Worm (Caenorhabditis elegans) whole organism, late embryonic: ENCODE measurements around the gene B0334.13.

Source experiments
- C08G9.2 ChIP-seq: sonication (generic microtip); optimal IDR thresholded peaks from 2 replicates; lab custom pipeline; 2016; ENCODE audit warnings: mild to moderate bottlenecking, missing genetic modification characterization, moderate library complexity, missing compliant biosample characterization
- C38D4.7 ChIP-seq: fragments of 200-800 bp; sonication (Bioruptor generic); optimal IDR thresholded peaks from 2 replicates; lab custom pipeline; 2018; ENCODE audit warnings: mild to moderate bottlenecking, missing genetic modification characterization, moderate library complexity, missing compliant biosample characterization
- F13H6.1 ChIP-seq: sonication (generic microtip); optimal IDR thresholded peaks from 2 replicates; lab custom pipeline; 2016; ENCODE audit warnings: missing genetic modification characterization, missing compliant biosample characterization
- T23F11.4 ChIP-seq: fragments of 200-800 bp; sonication (Bioruptor generic); optimal IDR thresholded peaks from 2 replicates; lab custom pipeline; 2018; ENCODE audit warnings: mild to moderate bottlenecking, missing genetic modification characterization, missing compliant biosample characterization
- Y22D7AL.16 ChIP-seq: sonication (generic microtip); optimal IDR thresholded peaks from 2 replicates; lab custom pipeline; 2016; ENCODE audit warnings: missing genetic modification characterization, missing compliant biosample characterization
- ahr-1 ChIP-seq: sonication (generic microtip); optimal IDR thresholded peaks from 2 replicates; lab custom pipeline; 2016; ENCODE audit warnings: missing genetic modification characterization, missing compliant biosample characterization
- ama-1 ChIP-seq: fragments of 150-350 bp; optimal IDR thresholded peaks from 2 replicates; lab custom pipeline; 2014
- ceh-19 ChIP-seq: fragments of 200-800 bp; sonication (Bioruptor generic); optimal IDR thresholded peaks from 2 replicates; lab custom pipeline; 2018; ENCODE audit warnings: mild to moderate bottlenecking, missing genetic modification characterization, missing compliant biosample characterization
- ceh-2 ChIP-seq: sonication (generic microtip); optimal IDR thresholded peaks from 2 replicates; lab custom pipeline; 2016; ENCODE audit warnings: missing genotype, missing genetic modification characterization, missing compliant biosample characterization
- ceh-30 ChIP-seq: fragments of 150-350 bp; optimal IDR thresholded peaks from 2 replicates; lab custom pipeline; 2014; ENCODE audit warnings: missing biosample characterization, missing genetic modification characterization
- ceh-31 ChIP-seq: sonication (generic microtip); optimal IDR thresholded peaks from 2 replicates; lab custom pipeline; 2016; ENCODE audit warnings: missing genetic modification characterization, missing compliant biosample characterization
- ceh-34 ChIP-seq: sonication (generic microtip); optimal IDR thresholded peaks from 2 replicates; lab custom pipeline; 2016; ENCODE audit warnings: mild to moderate bottlenecking, missing genetic modification characterization, missing compliant biosample characterization
- ceh-45 ChIP-seq: fragments of 200-800 bp; sonication (Bioruptor generic); IDR thresholded peaks from 2 replicates; pipeline ENCODE4 v1.3.6; 2022; ENCODE audit warnings: missing genetic modification reagents, missing genetic modification characterization, missing compliant biosample characterization
- ceh-48 ChIP-seq: sonication (generic microtip); optimal IDR thresholded peaks from 2 replicates; lab custom pipeline; 2016; ENCODE audit warnings: missing genetic modification characterization, inconsistent platforms, missing compliant biosample characterization
- che-1 ChIP-seq: sonication (generic microtip); optimal IDR thresholded peaks from 2 replicates; lab custom pipeline; 2016; ENCODE audit warnings: mild to moderate bottlenecking, missing genetic modification characterization, missing compliant biosample characterization
- elt-2 ChIP-seq: sonication (generic microtip); optimal IDR thresholded peaks from 2 replicates; lab custom pipeline; 2016; ENCODE audit warnings: missing genetic modification reagents, missing genetic modification characterization, missing compliant biosample characterization
- elt-4 ChIP-seq: sonication (generic microtip); optimal IDR thresholded peaks from 2 replicates; lab custom pipeline; 2016; ENCODE audit warnings: missing genetic modification characterization, missing compliant biosample characterization
- ets-4 ChIP-seq: sonication (generic microtip); optimal IDR thresholded peaks from 2 replicates; lab custom pipeline; 2016; ENCODE audit warnings: missing genetic modification characterization, missing compliant biosample characterization
- fax-1 ChIP-seq: sonication (generic microtip); optimal IDR thresholded peaks from 2 replicates; lab custom pipeline; 2016; ENCODE audit warnings: missing genotype, missing genetic modification characterization, missing compliant biosample characterization
- fkh-10 ChIP-seq: fragments of 150-350 bp; optimal IDR thresholded peaks from 2 replicates; lab custom pipeline; 2014; ENCODE audit warnings: missing biosample characterization, missing genetic modification reagents, missing genetic modification characterization
- fkh-6 ChIP-seq: sonication (generic microtip); optimal IDR thresholded peaks from 2 replicates; lab custom pipeline; 2016; ENCODE audit warnings: missing genetic modification characterization, missing compliant biosample characterization
- gmeb-2 ChIP-seq: sonication (generic microtip); optimal IDR thresholded peaks from 2 replicates; lab custom pipeline; 2016; ENCODE audit warnings: missing genetic modification characterization, inconsistent platforms, missing compliant biosample characterization
- hlh-15 ChIP-seq: sonication (generic microtip); optimal IDR thresholded peaks from 2 replicates; lab custom pipeline; 2016; ENCODE audit warnings: missing genetic modification characterization, missing compliant biosample characterization
- hlh-6 ChIP-seq: sonication (generic microtip); optimal IDR thresholded peaks from 2 replicates; lab custom pipeline; 2016; ENCODE audit warnings: missing genotype, missing genetic modification characterization, missing compliant biosample characterization
- hlh-8 ChIP-seq: sonication (generic microtip); optimal IDR thresholded peaks from 2 replicates; lab custom pipeline; 2016; ENCODE audit warnings: missing genotype, missing genetic modification characterization, missing compliant biosample characterization
- mec-3 ChIP-seq: sonication (generic microtip); optimal IDR thresholded peaks from 2 replicates; lab custom pipeline; 2016; ENCODE audit warnings: borderline replicate concordance, missing genetic modification characterization, missing compliant biosample characterization
- nfya-1 ChIP-seq: sonication (generic microtip); optimal IDR thresholded peaks from 2 replicates; lab custom pipeline; 2017; ENCODE audit warnings: missing genetic modification characterization, mild to moderate bottlenecking, missing compliant biosample characterization, antibody characterized with exemption, moderate library complexity
- nhr-11 ChIP-seq: fragments of 150-350 bp; optimal IDR thresholded peaks from 2 replicates; lab custom pipeline; 2014; ENCODE audit warnings: missing biosample characterization, missing genetic modification characterization
- nhr-232 ChIP-seq: sonication (generic microtip); optimal IDR thresholded peaks from 2 replicates; lab custom pipeline; 2016; ENCODE audit warnings: missing genetic modification characterization, missing compliant biosample characterization
- npax-4 ChIP-seq: sonication (generic microtip); optimal IDR thresholded peaks from 2 replicates; lab custom pipeline; 2016; ENCODE audit warnings: missing genetic modification characterization, missing compliant biosample characterization
- pag-3 ChIP-seq: sonication (generic microtip); optimal IDR thresholded peaks from 2 replicates; lab custom pipeline; 2016; ENCODE audit warnings: missing compliant biosample characterization, missing genetic modification characterization, borderline replicate concordance
- pat-9 ChIP-seq: fragments of 200-800 bp; sonication (Bioruptor generic); optimal IDR thresholded peaks from 2 replicates; lab custom pipeline; 2018; ENCODE audit warnings: mild to moderate bottlenecking, missing genetic modification characterization, moderate library complexity, missing compliant biosample characterization
- pha-4 ChIP-seq: fragments of 150-350 bp; optimal IDR thresholded peaks from 2 replicates; lab custom pipeline; 2018; ENCODE audit warnings: missing biosample characterization, missing genetic modification reagents, missing genetic modification characterization
- pqm-1 ChIP-seq: sonication (generic microtip); optimal IDR thresholded peaks from 2 replicates; lab custom pipeline; 2016; ENCODE audit warnings: missing genetic modification characterization, missing compliant biosample characterization
- ref-2 ChIP-seq: sonication (generic microtip); optimal IDR thresholded peaks from 2 replicates; lab custom pipeline; 2016; ENCODE audit warnings: missing genetic modification characterization, missing compliant biosample characterization
- rnt-1 ChIP-seq: sonication (generic microtip); optimal IDR thresholded peaks from 2 replicates; lab custom pipeline; 2016; ENCODE audit warnings: missing genetic modification characterization, missing compliant biosample characterization
- sdc-2 ChIP-seq: sonication (generic microtip); optimal IDR thresholded peaks from 2 replicates; lab custom pipeline; 2016; ENCODE audit warnings: missing genotype, missing genetic modification characterization, missing compliant biosample characterization
- sox-2 ChIP-seq: fragments of 200-800 bp; sonication (Bioruptor generic); IDR thresholded peaks from 2 replicates; pipeline ENCODE4 v1.3.6; 2022; ENCODE audit warnings: missing genetic modification reagents, missing genetic modification characterization, missing compliant biosample characterization
- sox-4 ChIP-seq: sonication (generic microtip); optimal IDR thresholded peaks from 2 replicates; lab custom pipeline; 2017; ENCODE audit warnings: mild to moderate bottlenecking, missing genetic modification characterization, inconsistent platforms, missing compliant biosample characterization
- syd-9 ChIP-seq: sonication (generic microtip); optimal IDR thresholded peaks from 2 replicates; lab custom pipeline; 2016; ENCODE audit warnings: mild to moderate bottlenecking, missing genetic modification characterization, moderate library complexity, missing compliant biosample characterization
- tbx-2 ChIP-seq: sonication (generic microtip); optimal IDR thresholded peaks from 2 replicates; lab custom pipeline; 2016; ENCODE audit warnings: missing genetic modification characterization, missing compliant biosample characterization
- ttx-3 ChIP-seq: sonication (generic microtip); optimal IDR thresholded peaks from 2 replicates; lab custom pipeline; 2016; ENCODE audit warnings: missing genetic modification reagents, missing genetic modification characterization, missing compliant biosample characterization
- unc-42 ChIP-seq: sonication (generic microtip); optimal IDR thresholded peaks from 2 replicates; lab custom pipeline; 2016; ENCODE audit warnings: missing genotype, missing genetic modification characterization, missing compliant biosample characterization
- unc-86 ChIP-seq: sonication (generic microtip); optimal IDR thresholded peaks from 2 replicates; lab custom pipeline; 2016; ENCODE audit warnings: missing genetic modification characterization, missing compliant biosample characterization

B0334.13 gene

DNA sequence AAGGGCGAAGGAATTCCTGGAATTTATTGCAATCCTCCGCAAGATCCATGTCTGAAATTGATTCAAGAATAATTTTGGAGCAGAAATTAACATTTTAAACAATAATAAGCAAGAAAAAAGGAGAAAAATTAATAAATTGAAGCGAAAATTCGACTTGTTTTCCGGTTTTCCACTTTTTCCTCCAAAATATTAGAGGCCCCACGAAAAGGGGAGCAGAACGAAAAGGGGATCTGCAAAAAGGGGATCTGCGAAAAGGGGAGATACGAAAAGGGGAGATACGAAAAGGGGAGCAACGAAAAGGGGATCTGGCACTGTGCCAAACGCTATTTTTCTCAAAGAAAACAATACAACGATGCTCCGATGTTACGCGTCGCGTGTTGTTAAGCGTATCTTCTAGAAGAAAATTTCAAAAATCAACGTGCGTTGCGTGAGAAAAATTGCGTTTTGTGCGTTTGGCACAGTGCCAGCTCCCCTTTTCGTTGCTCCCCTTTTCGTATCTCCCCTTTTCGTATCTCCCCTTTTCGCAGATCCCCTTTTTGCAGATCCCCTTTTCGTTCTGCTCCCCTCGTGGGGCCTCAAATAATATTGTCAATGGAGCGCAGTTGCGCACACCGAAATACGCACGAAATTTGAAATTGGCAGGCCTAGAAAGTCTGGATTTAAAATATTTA, 46.5 kb downstream of the B0334.13 start, which contains the start of gene Y62F5A.12 (continued):
- TF ChIP-seq syd-9 (tag; lab: Kevin White, UChicago) (peak; percentile 85), ceh-19 (GFP tag; lab: Kevin White, UChicago) (peak; percentile 81), fkh-6 (peak; percentile 57), mec-3 (tag; lab: Kevin White, UChicago) (peak; percentile 97), C38D4.7 (GFP tag; lab: Kevin White, UChicago) (peak; percentile 41), hlh-6 (tag; lab: Kevin White, UChicago) (peak; percentile 62), gmeb-2 (tag; lab: Kevin White, UChicago) (peak; percentile 65), sox-2 (GFP tag; lab: Robert Waterston, UW) (peak; percentile 35; the same call in 1 of the 2 replicates), ceh-48 (tag; lab: Kevin White, UChicago) (peak; percentile 35), unc-42 (tag; lab: Kevin White, UChicago) (peak; percentile 88), ceh-45 (GFP tag; lab: Robert Waterston, UW) (peak; percentile 90), C08G9.2 (tag; lab: Kevin White, UChicago) (peak; percentile 97), sdc-2 (tag; lab: Kevin White, UChicago) (peak; percentile 9), che-1 (tag; lab: Kevin White, UChicago) (peak; percentile 21), tbx-2 (tag; lab: Kevin White, UChicago) (peak; percentile 99), ceh-2 (tag; lab: Kevin White, UChicago) (peak; percentile 95), ref-2 (tag; lab: Kevin White, UChicago) (peak; percentile 98), rnt-1 (peak; percentile 98), ceh-34 (tag; lab: Kevin White, UChicago) (peak; percentile 95), hlh-15 (tag; lab: Kevin White, UChicago) (peak; percentile 64), elt-4 (tag; lab: Kevin White, UChicago) (peak; percentile 79), pag-3 (peak; percentile 96), Y22D7AL.16 (tag; lab: Kevin White, UChicago) (peak; percentile 5), sox-4 (tag; lab: Kevin White, UChicago) (peak; percentile 54), T23F11.4 (GFP tag; lab: Kevin White, UChicago) (peak; percentile 8), nfya-1 (tag; lab: Kevin White, UChicago) (peak; percentile 35), ets-4 (tag; lab: Kevin White, UChicago) (peak; percentile 97)

DNA sequence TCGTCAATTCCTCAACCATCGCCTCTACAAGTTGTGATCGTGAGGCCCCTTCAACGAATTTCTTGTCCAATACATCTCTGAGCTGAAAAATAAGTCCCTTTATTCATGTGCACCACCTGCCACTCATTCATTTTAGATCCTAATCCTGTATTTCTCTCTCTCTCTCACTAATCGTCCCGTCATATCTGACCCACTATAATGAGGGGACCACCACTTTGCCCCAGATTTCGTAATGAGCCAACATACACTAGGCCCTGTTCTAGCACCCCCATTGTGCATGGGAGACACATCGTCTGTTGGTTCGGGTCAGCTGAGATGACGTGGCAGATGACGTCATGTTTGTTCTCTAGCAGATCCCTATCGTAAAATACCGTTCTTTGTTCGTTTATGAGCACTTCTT, 47.3 kb downstream of the B0334.13 start:
- TF ChIP-seq ttx-3 (tag; lab: Kevin White, UChicago) (no peak), che-1 (tag; lab: Kevin White, UChicago) (no peak), ref-2 (tag; lab: Kevin White, UChicago) (peak; percentile 68), ceh-31 (tag; lab: Kevin White, UChicago) (peak; percentile 42), ceh-45 (GFP tag; lab: Robert Waterston, UW) (no peak), tbx-2 (tag; lab: Kevin White, UChicago) (peak; percentile 48), nfya-1 (tag; lab: Kevin White, UChicago) (no peak), pha-4 (tag; lab: Kevin White, UChicago) (no peak), gmeb-2 (tag; lab: Kevin White, UChicago) (peak; percentile 4), sdc-2 (tag; lab: Kevin White, UChicago) (peak; percentile 36)
- TF ChIP-seq, all 69 proteins: peak for 5

DNA sequence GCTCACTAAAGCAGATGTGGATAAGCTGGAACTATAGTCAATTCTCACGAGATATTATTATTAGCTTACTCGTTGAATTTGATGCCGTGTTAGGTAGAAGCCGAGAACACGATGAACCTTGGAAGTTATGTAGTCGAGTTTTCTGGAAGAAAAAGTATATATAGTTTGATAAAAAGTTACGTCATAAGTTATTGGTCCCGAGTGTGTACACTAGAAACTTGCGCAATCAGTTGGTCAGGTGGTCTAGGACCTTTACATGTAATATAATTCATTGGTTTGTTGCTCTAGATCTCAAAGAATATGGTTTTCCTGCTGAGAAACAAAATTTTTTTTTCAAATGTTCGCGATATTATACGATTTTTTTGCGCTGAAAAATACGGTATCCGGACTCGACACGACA, 47.8 kb downstream of the B0334.13 start:
- TF ChIP-seq ceh-2 (tag; lab: Kevin White, UChicago) (no peak), fax-1 (no peak), pqm-1 (no peak), syd-9 (tag; lab: Kevin White, UChicago) (no peak), elt-2 (peak; percentile 43), ahr-1 (tag; lab: Kevin White, UChicago) (no peak), rnt-1 (no peak)

DNA sequence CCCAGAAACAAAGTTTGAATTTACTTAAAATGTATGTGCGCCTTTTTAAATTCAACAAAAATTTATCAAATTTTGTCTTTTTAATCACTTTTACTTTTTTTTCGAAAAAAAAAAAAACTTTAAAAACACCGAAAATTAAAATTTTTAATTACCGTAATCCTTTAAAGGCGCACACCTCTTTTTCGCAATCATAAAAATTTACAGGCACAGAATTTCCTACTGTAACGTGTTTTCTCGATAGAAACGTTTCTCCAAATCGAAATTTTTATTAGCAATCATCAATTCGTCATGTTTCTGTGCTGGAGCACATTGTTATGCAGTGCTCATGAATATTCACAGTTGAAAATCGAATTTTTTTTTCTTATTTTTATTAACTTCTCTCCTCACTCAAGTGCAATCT, 48.4 kb downstream of the B0334.13 start:
- no peak for TF ChIP-seq ceh-30 (tag; lab: Kevin White, UChicago)
- TF ChIP-seq ref-2 (tag; lab: Kevin White, UChicago) = no peak
- no peak for TF ChIP-seq ets-4 (tag; lab: Kevin White, UChicago)
- no peak for TF ChIP-seq unc-86 (tag; lab: Kevin White, UChicago)
- no peak for TF ChIP-seq npax-4 (tag; lab: Kevin White, UChicago)
- TF ChIP-seq pat-9 (tag; lab: Kevin White, UChicago) = no peak
- no peak for TF ChIP-seq pag-3
- no peak for TF ChIP-seq hlh-8 (tag; lab: Kevin White, UChicago)
- TF ChIP-seq C38D4.7 (GFP tag; lab: Kevin White, UChicago) = no peak
- TF ChIP-seq ama-1 = no peak
- TF ChIP-seq syd-9 (tag; lab: Kevin White, UChicago) = no peak
- no peak for TF ChIP-seq C08G9.2 (tag; lab: Kevin White, UChicago)
- no peak for TF ChIP-seq sox-2 (GFP tag; lab: Robert Waterston, UW)
- no peak for TF ChIP-seq nhr-232 (tag; lab: Kevin White, UChicago)
- no peak for TF ChIP-seq ceh-2 (tag; lab: Kevin White, UChicago)
- no peak for TF ChIP-seq fkh-10 (GFP tag; lab: Kevin White, UChicago)
- no peak for TF ChIP-seq nfya-1 (tag; lab: Kevin White, UChicago)
- no peak for TF ChIP-seq mec-3 (tag; lab: Kevin White, UChicago)
- no peak for TF ChIP-seq nhr-11 (tag; lab: Kevin White, UChicago)
- TF ChIP-seq F13H6.1 = no peak
- TF ChIP-seq, all 69 proteins: peak for 0
